Fruit fly (Drosophila melanogaster): ENCODE measurements around the gene kraken.

dm6 chr2L:892461-892860 is 39.9 kb downstream of the kraken start:
- TF ChIP-seq ovo (GFP tag; optimal IDR thresholded peaks at IDR 0.05) (no peak), pad (GFP tag; optimal IDR thresholded peaks at IDR 0.05) (no peak), CG7045 (GFP tag; optimal IDR thresholded peaks at IDR 0.05) (no peak), CG7101 (tag; optimal IDR thresholded peaks at IDR 0.05) (no peak), toe (GFP tag; optimal IDR thresholded peaks at IDR 0.05) (no peak), CG14711 (tag; optimal IDR thresholded peaks at IDR 0.05) (no peak), Clk (GFP tag; optimal IDR thresholded peaks at IDR 0.05) (no peak), Hr96 (GFP tag; optimal IDR thresholded peaks at IDR 0.05) (no peak), CG33017 (tag; optimal IDR thresholded peaks at IDR 0.05) (no peak), Mnt (GFP tag; optimal IDR thresholded peaks at IDR 0.05) (no peak), cnc (optimal IDR thresholded peaks at IDR 0.05) (no peak), kay (GFP tag; ENCODE audit: borderline replicate concordance) (no peak), bab1 (GFP tag; optimal IDR thresholded peaks at IDR 0.05) (no peak)

All from whole organism, adult.